Fruit fly (Drosophila melanogaster): ENCODE measurements around the gene CG31199.

DNA sequence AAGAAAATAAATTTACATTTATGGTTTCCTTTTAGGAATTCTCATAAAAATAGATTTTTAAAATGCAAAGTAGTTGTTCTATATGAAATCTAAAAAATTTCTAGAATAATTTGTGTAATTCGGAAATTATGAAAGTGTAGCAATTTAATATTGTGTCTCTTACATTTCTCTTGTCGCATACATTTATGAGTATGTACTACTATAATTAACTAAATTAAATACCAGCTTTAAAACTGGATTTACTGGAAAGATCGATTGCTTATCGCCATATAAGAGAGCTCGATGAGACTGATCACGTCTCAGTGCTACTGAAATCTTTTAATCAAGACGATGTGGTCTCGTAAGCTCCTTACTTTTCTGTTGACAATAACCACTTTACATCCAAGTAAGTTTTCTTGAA is 12.3 kb downstream of the CG31199 start, which contains the start of gene CG31205:
- TF ChIP-seq CG10348 (GFP tag; IDR thresholded peaks at IDR 0.05), result no peak
- no peak for TF ChIP-seq Pif1A (GFP tag; optimal IDR thresholded peaks at IDR 0.05)
- no peak for TF ChIP-seq Pif1B (GFP tag; optimal IDR thresholded peaks at IDR 0.05)
- TF ChIP-seq Ets98B (GFP tag; IDR thresholded peaks at IDR 0.05), result no peak
